Worm (Caenorhabditis elegans) whole organism, mixed stage, embryonic: Measurements from ENCODE around the gene nhr-67.

ENCODE experiments used
- ces-1 ChIP-seq: fragments of 150-350 bp; optimal IDR thresholded peaks from 2 replicates; lab custom pipeline; 2014; ENCODE audit warnings: missing biosample characterization, missing genetic modification reagents, missing genetic modification characterization
- elt-1 ChIP-seq: sonication (generic microtip); optimal IDR thresholded peaks from 2 replicates; lab custom pipeline; 2017; ENCODE audit warnings: missing genetic modification characterization, mild to moderate bottlenecking, missing compliant biosample characterization, antibody characterized with exemption, moderate library complexity, borderline replicate concordance; ENCODE audit not compliant: insufficient read depth
- lin-13 ChIP-seq: fragments of 150-350 bp; optimal IDR thresholded peaks from 2 replicates; lab custom pipeline; 2014; ENCODE audit warnings: missing biosample characterization, missing genetic modification characterization
- lin-32 ChIP-seq: fragments of 200-800 bp; sonication (Bioruptor generic); optimal IDR thresholded peaks from 2 replicates; lab custom pipeline; 2018; ENCODE audit warnings: mild to moderate bottlenecking, missing genetic modification characterization, missing compliant biosample characterization
- nhr-237 ChIP-seq: fragments of 150-350 bp; optimal IDR thresholded peaks from 2 replicates; lab custom pipeline; 2014; ENCODE audit warnings: missing biosample characterization, missing genetic modification characterization
- nhr-28 ChIP-seq: fragments of 150-350 bp; optimal IDR thresholded peaks from 2 replicates; lab custom pipeline; 2014; ENCODE audit warnings: missing biosample characterization, missing genetic modification characterization
- snpc-4 ChIP-seq: fragments of 150-350 bp; optimal IDR thresholded peaks from 2 replicates; lab custom pipeline; 2014; ENCODE audit warnings: missing biosample characterization, missing genetic modification characterization
- ztf-11 ChIP-seq: fragments of 150-350 bp; optimal IDR thresholded peaks from 2 replicates; lab custom pipeline; 2014; ENCODE audit warnings: missing biosample characterization, missing genetic modification characterization

ce11 chrIV:11124674-11125073 lies 44.9 kb upstream of the nhr-67 start, which contains the start of gene spo-11:
- no peak for TF ChIP-seq ztf-11 (tag; lab: Kevin White, UChicago)
- no peak for TF ChIP-seq snpc-4 (tag; lab: Kevin White, UChicago)
- TF ChIP-seq lin-13 (tag; lab: Kevin White, UChicago) = no peak
- no peak for TF ChIP-seq nhr-237
- no peak for TF ChIP-seq ces-1 (GFP tag; lab: Kevin White, UChicago)
- TF ChIP-seq nhr-28 (tag; lab: Kevin White, UChicago) = no peak
- TF ChIP-seq elt-1 (tag; lab: Kevin White, UChicago) = no peak
- TF ChIP-seq lin-32 (GFP tag; lab: Kevin White, UChicago) = no peak
